Fruit fly (Drosophila melanogaster) S2 (cell line): Measurements from ENCODE around the gene CG9782.

Source experiments
- CG8478 ChIP-seq: fragments of >200 bp; optimal IDR thresholded peaks from 2 replicates; lab custom pipeline; 2018
- CTCF ChIP-seq, 2 experiments: fragments of >200 bp; optimal IDR thresholded peaks; 2 replicates each; lab custom pipeline; 2018

- TF ChIP-seq CTCF (optimal IDR thresholded peaks at IDR 0.05; lab: Kevin White, UChicago), result no peak
- TF ChIP-seq CG8478 (lab: Kevin White, UChicago), result no peak
These were observed 56.0 kb downstream of the CG9782 start for dm6 chrX:16565377-16565776.
